Fruit fly (Drosophila melanogaster) whole organism, embryonic: ENCODE data around the gene CG1785.

ENCODE experiments used
- Antp ChIP-seq: fragments of 200-800 bp; sonication (Bioruptor generic); optimal IDR thresholded peaks from 3 replicates; lab custom pipeline; 2016; ENCODE audit warnings: missing biosample characterization, missing genetic modification characterization
- CG10543 ChIP-seq: fragments of 200-800 bp; sonication (Bioruptor generic); optimal IDR thresholded peaks from 3 replicates; lab custom pipeline; 2017; ENCODE audit warnings: missing biosample characterization, mild to moderate bottlenecking, missing genetic modification characterization, moderate library complexity
- CG12104 ChIP-seq: fragments of 200-800 bp; sonication (Bioruptor generic); optimal IDR thresholded peaks from 3 replicates; lab custom pipeline; 2016; ENCODE audit warnings: missing biosample characterization, missing genetic modification characterization
- CG12659 ChIP-seq: fragments of 200-800 bp; sonication (Bioruptor generic); optimal IDR thresholded peaks from 3 replicates; lab custom pipeline; 2017; ENCODE audit warnings: mild to moderate bottlenecking, missing biosample characterization, missing genetic modification reagents, missing genetic modification characterization
- CG13123 ChIP-seq: fragments of 200-800 bp; sonication (Bioruptor generic); optimal IDR thresholded peaks from 2 replicates; lab custom pipeline; 2016; ENCODE audit warnings: missing biosample characterization, missing genetic modification characterization
- CG14710 ChIP-seq: fragments of 200-800 bp; sonication (Bioruptor generic); optimal IDR thresholded peaks from 3 replicates; lab custom pipeline; 2019; ENCODE audit warnings: missing biosample characterization, mild to moderate bottlenecking, missing genetic modification characterization, moderate library complexity
- CG15011 ChIP-seq: fragments of 200-800 bp; sonication (Bioruptor generic); optimal IDR thresholded peaks from 3 replicates; lab custom pipeline; 2018; ENCODE audit warnings: missing biosample characterization, mild to moderate bottlenecking, missing genetic modification characterization
- CG15696 ChIP-seq: fragments of 200-800 bp; sonication (Bioruptor generic); optimal IDR thresholded peaks from 2 replicates; lab custom pipeline; 2019; ENCODE audit warnings: missing biosample characterization, mild to moderate bottlenecking, missing genetic modification characterization, moderate library complexity
- CG1603 ChIP-seq: fragments of 200-800 bp; sonication (Bioruptor generic); optimal IDR thresholded peaks from 2 replicates; lab custom pipeline; 2019; ENCODE audit warnings: missing biosample characterization, mild to moderate bottlenecking, missing genetic modification characterization, moderate library complexity
- CG16813 ChIP-seq: fragments of 200-800 bp; sonication (Bioruptor generic); IDR thresholded peaks from 3 replicates; pipeline ENCODE4 v1.3.6; 2022; ENCODE audit warnings: missing biosample characterization, missing genetic modification characterization; ENCODE audit not compliant: partially characterized antibody
- CG17829 ChIP-seq: fragments of 200-800 bp; optimal IDR thresholded peaks from 2 replicates; lab custom pipeline; 2019; ENCODE audit warnings: missing biosample characterization, mild to moderate bottlenecking, missing genetic modification characterization, moderate library complexity
- CG18476 ChIP-seq: fragments of 200-800 bp; sonication (Bioruptor generic); optimal IDR thresholded peaks from 2 replicates; lab custom pipeline; 2016; ENCODE audit warnings: missing biosample characterization, mild to moderate bottlenecking, missing genetic modification characterization
- CG33213 ChIP-seq: fragments of 200-800 bp; sonication (Bioruptor generic); optimal IDR thresholded peaks from 3 replicates; lab custom pipeline; 2016; ENCODE audit warnings: missing biosample characterization, missing genetic modification characterization
- CG4854 ChIP-seq: fragments of 200-800 bp; sonication (Bioruptor generic); optimal IDR thresholded peaks from 2 replicates; lab custom pipeline; 2016; ENCODE audit warnings: missing biosample characterization, missing genetic modification characterization, inconsistent platforms
- CG6689 ChIP-seq: fragments of 200-800 bp; sonication (Bioruptor generic); IDR thresholded peaks from 2 replicates; pipeline ENCODE4 v1.3.6; 2022; ENCODE audit warnings: missing biosample characterization, missing genetic modification characterization
- CG7372 ChIP-seq: fragments of 200-800 bp; sonication (Bioruptor generic); IDR thresholded peaks from 2 replicates; pipeline ENCODE4 v1.3.6; 2022; ENCODE audit warnings: missing biosample characterization, missing genetic modification characterization
- CG7556 ChIP-seq: fragments of 200-800 bp; sonication (Bioruptor generic); optimal IDR thresholded peaks from 2 replicates; lab custom pipeline; 2017; ENCODE audit warnings: missing biosample characterization, mild to moderate bottlenecking, missing genetic modification characterization
- CG7963 ChIP-seq: fragments of 200-800 bp; sonication (Bioruptor generic); IDR thresholded peaks from 3 replicates; pipeline ENCODE4 v1.3.6; 2022; ENCODE audit warnings: missing biosample characterization, missing genetic modification characterization; ENCODE audit not compliant: partially characterized antibody
- CG7987 ChIP-seq: fragments of 200-800 bp; sonication (Bioruptor generic); optimal IDR thresholded peaks from 2 replicates; lab custom pipeline; 2018; ENCODE audit warnings: missing biosample characterization, mild to moderate bottlenecking, missing genetic modification characterization, moderate library complexity
- CkIIα-i1 ChIP-seq: fragments of 200-800 bp; sonication (Bioruptor generic); IDR thresholded peaks from 2 replicates; pipeline ENCODE4 v1.3.6; 2022; ENCODE audit warnings: missing biosample characterization, missing genetic modification characterization
- Dfd ChIP-seq, 2 experiments: fragments of >200 bp; optimal IDR thresholded peaks; 2 replicates each; lab custom pipeline; 2017; ENCODE audit warnings: missing biosample characterization in 2 of 2, missing genetic modification characterization in 2 of 2
- Dp ChIP-seq: fragments of 200-800 bp; sonication (Bioruptor generic); optimal IDR thresholded peaks from 2 replicates; lab custom pipeline; 2018; ENCODE audit warnings: missing biosample characterization, mild to moderate bottlenecking, missing genetic modification characterization, moderate library complexity
- Dref ChIP-seq: fragments of 200-800 bp; sonication (Bioruptor generic); IDR thresholded peaks from 2 replicates; pipeline ENCODE4 v1.3.6; 2022; ENCODE audit warnings: missing biosample characterization, missing genetic modification characterization
- Ets97D ChIP-seq: fragments of 200-800 bp; sonication (Bioruptor generic); optimal IDR thresholded peaks from 3 replicates; lab custom pipeline; 2016; ENCODE audit warnings: missing biosample characterization, missing genetic modification characterization
- HmgZ ChIP-seq: fragments of 200-800 bp; sonication (Bioruptor generic); optimal IDR thresholded peaks from 2 replicates; lab custom pipeline; 2018; ENCODE audit warnings: missing biosample characterization, mild to moderate bottlenecking, missing genetic modification characterization
- Hr51 ChIP-seq, 2 experiments: fragments of 200-800 bp; sonication (Bioruptor generic); optimal IDR thresholded peaks; 2 replicates in 1 of 2; 3 replicates in 1 of 2; lab custom pipeline; 2016 to 2018; ENCODE audit warnings: missing biosample characterization in 2 of 2, missing genetic modification characterization in 2 of 2, mild to moderate bottlenecking in 1 of 2, moderate library complexity in 1 of 2
- Hr78 ChIP-seq, 2 experiments: fragments of 200-800 bp in 1 of 2; fragments of >200 bp in 1 of 2; sonication (Bioruptor generic) in 1 of 2; optimal IDR thresholded peaks; 2 replicates each; lab custom pipeline; 2017 to 2019; ENCODE audit warnings: missing biosample characterization in 2 of 2, missing genetic modification characterization in 2 of 2, mild to moderate bottlenecking in 1 of 2, moderate library complexity in 1 of 2
- Mad ChIP-seq: fragments of 200-800 bp; sonication (Bioruptor generic); optimal IDR thresholded peaks from 2 replicates; lab custom pipeline; 2016; ENCODE audit warnings: missing biosample characterization, missing genetic modification characterization
- Max ChIP-seq: fragments of 200-800 bp; sonication (Bioruptor generic); optimal IDR thresholded peaks from 2 replicates; lab custom pipeline; 2016; ENCODE audit warnings: missing biosample characterization, mild to moderate bottlenecking, missing genetic modification characterization
- NC2β ChIP-seq: fragments of 200-800 bp; sonication (Bioruptor generic); optimal IDR thresholded peaks from 2 replicates; lab custom pipeline; 2016; ENCODE audit warnings: missing biosample characterization, missing genetic modification characterization
- Xrp1 ChIP-seq: fragments of 200-800 bp; sonication (Bioruptor generic); IDR thresholded peaks from 2 replicates; pipeline ENCODE4 v1.3.6; 2022; ENCODE audit warnings: missing biosample characterization, missing genetic modification characterization
- YL-1 ChIP-seq: fragments of 200-800 bp; sonication (Bioruptor generic); optimal IDR thresholded peaks from 3 replicates; lab custom pipeline; 2017; ENCODE audit warnings: missing biosample characterization, mild to moderate bottlenecking, missing genetic modification characterization
- aop ChIP-seq: fragments of 200-800 bp; sonication (Bioruptor generic); IDR thresholded peaks from 2 replicates; pipeline ENCODE4 v1.3.6; 2022; ENCODE audit warnings: missing biosample characterization, missing genetic modification characterization
- bcd ChIP-seq: fragments of 200-800 bp; sonication (Bioruptor generic); optimal IDR thresholded peaks from 2 replicates; lab custom pipeline; 2017; ENCODE audit warnings: missing biosample characterization, mild to moderate bottlenecking, missing genetic modification characterization
- chinmo ChIP-seq: fragments of 200-800 bp; sonication (Bioruptor generic); IDR thresholded peaks from 4 replicates; pipeline ENCODE4 v1.3.6; 2022; ENCODE audit warnings: missing biosample characterization, missing genetic modification characterization; ENCODE audit not compliant: partially characterized antibody
- crc ChIP-seq: fragments of 200-800 bp; sonication (Bioruptor generic); optimal IDR thresholded peaks from 2 replicates; lab custom pipeline; 2016; ENCODE audit warnings: missing biosample characterization, missing genetic modification characterization
- dimm ChIP-seq: fragments of 200-800 bp; sonication (Bioruptor generic); IDR thresholded peaks from 2 replicates; pipeline ENCODE4 v1.3.6; 2022; ENCODE audit warnings: missing biosample characterization, missing genetic modification characterization
- dm ChIP-seq: fragments of 200-800 bp; sonication (Bioruptor generic); optimal IDR thresholded peaks from 3 replicates; lab custom pipeline; 2016; ENCODE audit warnings: missing biosample characterization, missing genetic modification characterization
- dmrt11E ChIP-seq: fragments of 200-800 bp; sonication (Bioruptor generic); optimal IDR thresholded peaks from 3 replicates; lab custom pipeline; 2018; ENCODE audit warnings: missing biosample characterization, mild to moderate bottlenecking, missing genetic modification characterization, moderate library complexity
- grau ChIP-seq: fragments of 200-800 bp; optimal IDR thresholded peaks from 3 replicates; lab custom pipeline; 2019; ENCODE audit warnings: missing biosample characterization, mild to moderate bottlenecking, missing genetic modification characterization, moderate library complexity
- grn ChIP-seq: fragments of 200-800 bp; sonication (Bioruptor generic); optimal IDR thresholded peaks from 3 replicates; lab custom pipeline; 2017; ENCODE audit warnings: missing biosample characterization, missing genetic modification characterization
- hb ChIP-seq: fragments of 200-800 bp; sonication (Bioruptor generic); IDR thresholded peaks from 3 replicates; pipeline ENCODE4 v1.3.6; 2022; ENCODE audit warnings: missing biosample characterization, missing genetic modification characterization; ENCODE audit not compliant: partially characterized antibody
- hbn ChIP-seq: fragments of 200-800 bp; sonication (Bioruptor generic); IDR thresholded peaks from 2 replicates; pipeline ENCODE4 v1.3.6; 2022; ENCODE audit warnings: missing biosample characterization, missing genetic modification characterization; ENCODE audit not compliant: partially characterized antibody
- inv ChIP-seq: fragments of 200-800 bp; sonication (Bioruptor generic); IDR thresholded peaks from 2 replicates; pipeline ENCODE4 v1.3.6; 2022; ENCODE audit warnings: missing biosample characterization, missing genetic modification characterization; ENCODE audit not compliant: partially characterized antibody
- kni ChIP-seq: fragments of 200-800 bp; sonication (Bioruptor generic); optimal IDR thresholded peaks from 3 replicates; lab custom pipeline; 2017; ENCODE audit warnings: mild to moderate bottlenecking, missing biosample characterization, missing genetic modification reagents, missing genetic modification characterization
- knrl ChIP-seq: fragments of 200-800 bp; sonication (Bioruptor generic); IDR thresholded peaks from 3 replicates; pipeline ENCODE4 v1.3.6; 2022; ENCODE audit warnings: missing biosample characterization, missing genetic modification characterization; ENCODE audit not compliant: partially characterized antibody
- peb ChIP-seq: fragments of 200-800 bp; sonication (Bioruptor generic); IDR thresholded peaks from 2 replicates; pipeline ENCODE4 v1.3.6; 2022; ENCODE audit warnings: missing biosample characterization, missing genetic modification characterization
- sob ChIP-seq: fragments of 200-800 bp; sonication (Bioruptor generic); IDR thresholded peaks from 2 replicates; pipeline ENCODE4 v1.3.6; 2022; ENCODE audit warnings: missing biosample characterization, missing genetic modification characterization
- ttk ChIP-seq: fragments of 200-800 bp; sonication (Bioruptor generic); IDR thresholded peaks from 2 replicates; pipeline ENCODE4 v2.1.2; 2022; ENCODE audit warnings: missing biosample characterization, missing genetic modification characterization
- wdn ChIP-seq: fragments of 200-800 bp; sonication (Bioruptor generic); IDR thresholded peaks from 2 replicates; pipeline ENCODE4 v1.3.6; 2022; ENCODE audit warnings: missing biosample characterization, missing genetic modification characterization

The CG1785 gene

dm6 chrX:8720213-8720612 is 5.5 kb downstream of the CG1785 start, which contains the start of gene CG1789 (continued):
- TF ChIP-seq NC2β (peak; percentile 20), dm (GFP tag; lab: Kevin White, UChicago) (peak; percentile 92), CkIIα-i1 (GFP tag; lab: Robert Waterston, UW) (no peak), dimm (GFP tag; lab: Robert Waterston, UW) (no peak), chinmo (peak; percentile 84), peb (GFP tag; lab: Robert Waterston, UW) (no peak), wdn (GFP tag; lab: Robert Waterston, UW) (no peak), CG12104 (GFP tag; lab: Kevin White, UChicago) (no peak), CG7963 (peak; percentile 64), CG7372 (peak; percentile 26; the same call in 1 of the 2 replicates), Mad (GFP tag; lab: Kevin White, UChicago) (peak; percentile 23), CG6689 (GFP tag; lab: Robert Waterston, UW) (peak; percentile 44; the same call in 1 of the 2 replicates), Dref (GFP tag; lab: Robert Waterston, UW) (peak; percentile 64), aop (GFP tag; lab: Robert Waterston, UW) (no peak), hbn (GFP tag; lab: Robert Waterston, UW) (peak; percentile 92), CG17829 (tag; lab: Kevin White, UChicago) (peak; percentile 13), CG13123 (GFP tag; lab: Kevin White, UChicago) (peak; percentile 7), CG4854 (no peak), CG16813 (GFP tag; lab: Robert Waterston, UW) (peak; percentile 86), Max (GFP tag; lab: Kevin White, UChicago) (peak; percentile 71), ttk (GFP tag; lab: Robert Waterston, UW) (no peak), CG33213 (GFP tag; lab: Kevin White, UChicago) (peak; percentile 5), kni (GFP tag; lab: Kevin White, UChicago) (no peak), CG18476 (GFP tag; lab: Kevin White, UChicago) (no peak), CG10543 (GFP tag; lab: Kevin White, UChicago) (peak; percentile 9), grn (GFP tag; lab: Kevin White, UChicago) (no peak), Hr51 (GFP tag; optimal IDR thresholded peaks at IDR 0.05; lab: Kevin White, UChicago) (peak in 1 of 2 experiments; percentile 4), CG12659 (peak; percentile 31), CG1603 (tag; lab: Kevin White, UChicago) (peak; percentile 61), Antp (peak; percentile 67), sob (GFP tag; lab: Robert Waterston, UW) (peak; percentile 38; the same call in 1 of the 2 replicates), Dfd (GFP tag; optimal IDR thresholded peaks at IDR 0.05; lab: Kevin White, UChicago) (no peak), CG7987 (GFP tag; lab: Kevin White, UChicago) (no peak), CG15696 (tag; lab: Kevin White, UChicago) (peak; percentile 3), CG15011 (no peak), inv (GFP tag; lab: Robert Waterston, UW) (peak; percentile 86), hb (GFP tag; lab: Robert Waterston, UW) (peak; percentile 80), Ets97D (GFP tag; lab: Kevin White, UChicago) (peak; percentile 37), bcd (no peak), dmrt11E (tag; lab: Kevin White, UChicago) (peak; percentile 6), knrl (GFP tag; lab: Robert Waterston, UW) (peak; percentile 91), CG14710 (tag; lab: Kevin White, UChicago) (peak; percentile 43), Hr78 (GFP tag; optimal IDR thresholded peaks at IDR 0.05; lab: Kevin White, UChicago) (no peak), YL-1 (GFP tag; lab: Kevin White, UChicago) (peak; percentile 40), crc (GFP tag; lab: Kevin White, UChicago) (peak; percentile 15), CG7556 (no peak), HmgZ (tag; lab: Kevin White, UChicago) (peak; percentile 50), Xrp1 (GFP tag; lab: Robert Waterston, UW) (peak; percentile 30; the same call in 1 of the 2 replicates), Dp (GFP tag; lab: Kevin White, UChicago) (peak; percentile 61), grau (tag; lab: Kevin White, UChicago) (peak; percentile 30)
